Fruit fly (Drosophila melanogaster): Measurements from ENCODE around the gene Ddrgk1.

The Ddrgk1 gene

dm6 chr3R:21188540-21189276 lies 26.2 kb upstream of the Ddrgk1 start (continued):
- TF ChIP-seq CG13123 (GFP tag; optimal IDR thresholded peaks at IDR 0.05) (no peak), CG11695 (GFP tag; IDR thresholded peaks at IDR 0.05) (no peak; the same call in 2 of the 3 replicates), Oli (tag; optimal IDR thresholded peaks at IDR 0.05) (no peak), CG5953 (GFP tag; IDR thresholded peaks at IDR 0.05) (no peak), Opbp (GFP tag; IDR thresholded peaks at IDR 0.05; ENCODE audit: partially characterized antibody) (peak; percentile 62), maf-S (GFP tag; optimal IDR thresholded peaks at IDR 0.05) (no peak), CG6791 (GFP tag; IDR thresholded peaks at IDR 0.05; ENCODE audit: partially characterized antibody) (peak; percentile 63; the same call in 1 of the 3 replicates), Ravus (GFP tag; IDR thresholded peaks at IDR 0.05) (no peak), Six4 (GFP tag; optimal IDR thresholded peaks at IDR 0.05) (no peak), hth (optimal IDR thresholded peaks at IDR 0.05) (no peak), MESR4 (GFP tag; optimal IDR thresholded peaks at IDR 0.05) (peak; percentile 26), Atf3 (GFP tag; optimal IDR thresholded peaks at IDR 0.05) (no peak), ap (GFP tag; IDR thresholded peaks at IDR 0.05) (no peak), Hr3 (GFP tag; optimal IDR thresholded peaks at IDR 0.05) (no peak), Vsx1 (GFP tag; optimal IDR thresholded peaks at IDR 0.05) (peak; percentile 73), CG12744 (GFP tag; optimal IDR thresholded peaks at IDR 0.05) (no peak), CG15479 (GFP tag; optimal IDR thresholded peaks at IDR 0.05) (no peak), sd (tag; optimal IDR thresholded peaks at IDR 0.05) (peak; percentile 74), ERR (GFP tag; optimal IDR thresholded peaks at IDR 0.05) (peak; percentile 41), CG8944 (GFP tag; optimal IDR thresholded peaks at IDR 0.05) (no peak), CG7271 (tag; optimal IDR thresholded peaks at IDR 0.05) (peak; percentile 32), nerfin-2 (GFP tag; IDR thresholded peaks at IDR 0.05; ENCODE audit: partially characterized antibody) (peak; percentile 18; the same call in 1 of the 2 replicates), CG3995 (GFP tag; optimal IDR thresholded peaks at IDR 0.05) (no peak), CG17829 (tag; optimal IDR thresholded peaks at IDR 0.05) (peak; percentile 17), Rx (GFP tag; IDR thresholded peaks at IDR 0.05) (no peak), ac (GFP tag; optimal IDR thresholded peaks at IDR 0.05) (peak; percentile 26), D19A (tag; optimal IDR thresholded peaks at IDR 0.05) (peak; percentile 39), Mes4 (GFP tag; optimal IDR thresholded peaks at IDR 0.05) (no peak), ewg (GFP tag; optimal IDR thresholded peaks at IDR 0.05) (no peak), CG17359 (tag; optimal IDR thresholded peaks at IDR 0.05) (peak; percentile 12), CG18764 (GFP tag; optimal IDR thresholded peaks at IDR 0.05) (no peak), CG3726 (GFP tag; IDR thresholded peaks at IDR 0.05) (no peak), Dip3 (GFP tag; optimal IDR thresholded peaks at IDR 0.05) (no peak), Dbx (GFP tag; IDR thresholded peaks at IDR 0.05) (peak; percentile 63; the same call in 2 of the 3 replicates), dmrt11E (tag; optimal IDR thresholded peaks at IDR 0.05) (no peak), Eip74EF (GFP tag; optimal IDR thresholded peaks at IDR 0.05) (peak in 1 of 2 experiments; percentile 70), dm (GFP tag; optimal IDR thresholded peaks at IDR 0.05) (peak; percentile 80), btn (GFP tag; optimal IDR thresholded peaks at IDR 0.05) (peak; percentile 22), row (GFP tag; IDR thresholded peaks at IDR 0.05) (no peak; the same call in 1 of the 3 replicates), CG1529 (GFP tag; optimal IDR thresholded peaks at IDR 0.05) (peak; percentile 33), CG13296 (GFP tag; optimal IDR thresholded peaks at IDR 0.05) (peak; percentile 59), Lpt (GFP tag; optimal IDR thresholded peaks at IDR 0.05) (no peak), gcm (GFP tag; optimal IDR thresholded peaks at IDR 0.05) (peak; percentile 53), br (optimal IDR thresholded peaks at IDR 0.05) (no peak), CG31224 (GFP tag; IDR thresholded peaks at IDR 0.05) (no peak), tap (tag; optimal IDR thresholded peaks at IDR 0.05) (peak; percentile 11), CG30020 (tag; optimal IDR thresholded peaks at IDR 0.05) (no peak), unpg (GFP tag; optimal IDR thresholded peaks at IDR 0.05) (peak; percentile 21), CG15696 (tag; optimal IDR thresholded peaks at IDR 0.05) (no peak), Rfx (GFP tag; IDR thresholded peaks at IDR 0.05) (0 out of 2 replicates have a peak, but pooled peaks have one; percentile 32)
